Worm (Caenorhabditis elegans) whole organism, L1 larva: ENCODE measurements around the gene pigg-1.

Experiments used
- C16A3.4 ChIP-seq: fragments of 150-350 bp; optimal IDR thresholded peaks from 2 replicates; lab custom pipeline; 2014; ENCODE audit warnings: missing biosample characterization, missing genetic modification characterization
- C34B4.2 ChIP-seq: sonication (generic microtip); optimal IDR thresholded peaks from 2 replicates; lab custom pipeline; 2017; ENCODE audit warnings: mild to moderate bottlenecking, missing genetic modification characterization, missing compliant biosample characterization
- F16B12.6 ChIP-seq: fragments of 150-350 bp; optimal IDR thresholded peaks from 2 replicates; lab custom pipeline; 2014; ENCODE audit warnings: missing biosample characterization, missing genetic modification characterization
- aha-1 ChIP-seq: fragments of 150-350 bp; optimal IDR thresholded peaks from 2 replicates; lab custom pipeline; 2014; ENCODE audit warnings: missing biosample characterization, missing genetic modification characterization
- aly-2 ChIP-seq: fragments of 150-350 bp; optimal IDR thresholded peaks from 2 replicates; lab custom pipeline; 2014; ENCODE audit warnings: missing biosample characterization, missing genetic modification characterization
- ama-1 ChIP-seq: fragments of 150-350 bp; optimal IDR thresholded peaks from 2 replicates; lab custom pipeline; 2014
- blmp-1 ChIP-seq: fragments of 150-350 bp; optimal IDR thresholded peaks from 2 replicates; lab custom pipeline; 2014; ENCODE audit warnings: missing biosample characterization, missing genetic modification characterization
- ceh-8 ChIP-seq: fragments of 200-800 bp; sonication (Bioruptor generic); optimal IDR thresholded peaks from 2 replicates; lab custom pipeline; 2018; ENCODE audit warnings: mild to moderate bottlenecking, missing genetic modification characterization, moderate library complexity, missing compliant biosample characterization
- ceh-90 ChIP-seq: sonication (generic microtip); optimal IDR thresholded peaks from 2 replicates; lab custom pipeline; 2016; ENCODE audit warnings: missing genetic modification characterization, missing compliant biosample characterization
- ces-1 ChIP-seq: fragments of 150-350 bp; optimal IDR thresholded peaks from 2 replicates; lab custom pipeline; 2014; ENCODE audit warnings: missing biosample characterization, missing genetic modification reagents, missing genetic modification characterization
- dpl-1 ChIP-seq, 3 experiments: fragments of 150-350 bp in 2 of 3; sonication (generic microtip) in 1 of 3; optimal IDR thresholded peaks; 2 replicates each; lab custom pipeline; 2014 to 2017; ENCODE audit warnings: missing biosample characterization in 3 of 3, missing genetic modification characterization in 3 of 3, missing genetic modification reagents in 3 of 3
- dsc-1 ChIP-seq: sonication (generic microtip); optimal IDR thresholded peaks from 2 replicates; lab custom pipeline; 2016; ENCODE audit warnings: mild to moderate bottlenecking, missing genetic modification characterization, missing compliant biosample characterization
- elt-2 ChIP-seq: sonication (generic microtip); optimal IDR thresholded peaks from 2 replicates; lab custom pipeline; 2016; ENCODE audit warnings: missing genetic modification characterization, mild to moderate bottlenecking, inconsistent platforms, missing compliant biosample characterization, missing genetic modification reagents
- elt-3 ChIP-seq, 6 experiments: fragments of 150-350 bp in 1 of 6; sonication (generic microtip); optimal IDR thresholded peaks; 2 replicates each; lab custom pipeline; 2017 to 2018; ENCODE audit warnings: missing biosample characterization in 6 of 6, missing genetic modification characterization in 6 of 6, inconsistent platforms in 1 of 6
- ets-5 ChIP-seq: fragments of 200-800 bp; sonication (Bioruptor generic); IDR thresholded peaks from 2 replicates; pipeline ENCODE4 v1.3.6; 2022; ENCODE audit warnings: missing genetic modification characterization, missing compliant biosample characterization
- fkh-4 ChIP-seq: sonication (generic microtip); optimal IDR thresholded peaks from 2 replicates; lab custom pipeline; 2016; ENCODE audit warnings: missing compliant biosample characterization, missing genetic modification characterization, borderline replicate concordance
- fos-1 ChIP-seq: fragments of 150-350 bp; optimal IDR thresholded peaks from 2 replicates; lab custom pipeline; 2014; ENCODE audit warnings: missing biosample characterization, missing genetic modification characterization
- hlh-4 ChIP-seq: sonication (generic microtip); optimal IDR thresholded peaks from 2 replicates; lab custom pipeline; 2016; ENCODE audit warnings: mild to moderate bottlenecking, missing genetic modification characterization, missing compliant biosample characterization
- hpl-2 ChIP-seq: fragments of 150-350 bp; optimal IDR thresholded peaks from 2 replicates; lab custom pipeline; 2014; ENCODE audit warnings: missing biosample characterization, missing genetic modification reagents, missing genetic modification characterization
- jun-1 ChIP-seq: fragments of 150-350 bp; optimal IDR thresholded peaks from 2 replicates; lab custom pipeline; 2014; ENCODE audit warnings: missing biosample characterization, missing genetic modification reagents, missing genetic modification characterization
- lin-14 ChIP-seq: fragments of 200-800 bp; sonication (Bioruptor generic); optimal IDR thresholded peaks from 2 replicates; lab custom pipeline; 2018; ENCODE audit warnings: mild to moderate bottlenecking, missing genetic modification characterization, moderate library complexity, missing compliant biosample characterization
- lin-15B ChIP-seq: fragments of 150-350 bp; sonication (generic microtip); optimal IDR thresholded peaks from 3 replicates; lab custom pipeline; 2014; ENCODE audit warnings: missing biosample characterization, missing genetic modification characterization
- lin-35 ChIP-seq, 2 experiments: fragments of 150-350 bp; optimal IDR thresholded peaks; 2 replicates each; lab custom pipeline; 2014; ENCODE audit warnings: missing biosample characterization in 2 of 2, missing genetic modification characterization in 2 of 2, missing genetic modification reagents in 2 of 2
- lsy-2 ChIP-seq, 2 experiments: fragments of 150-350 bp; optimal IDR thresholded peaks; 2 replicates each; lab custom pipeline; 2014; ENCODE audit warnings: missing biosample characterization in 2 of 2, missing genetic modification characterization in 2 of 2
- mdl-1 ChIP-seq, 2 experiments: fragments of 150-350 bp; optimal IDR thresholded peaks; 2 replicates each; lab custom pipeline; 2014 to 2017; ENCODE audit warnings: missing biosample characterization in 2 of 2, missing genetic modification characterization in 2 of 2, inconsistent platforms in 1 of 2
- mep-1 ChIP-seq: fragments of 150-350 bp; optimal IDR thresholded peaks from 2 replicates; lab custom pipeline; 2014; ENCODE audit warnings: missing biosample characterization, missing genetic modification characterization
- nhr-19 ChIP-seq: fragments of 200-800 bp; sonication (Bioruptor generic); conservative IDR thresholded peaks from 2 replicates; pipeline ENCODE4 v1.3.6; 2022; ENCODE audit warnings: missing genetic modification characterization, missing compliant biosample characterization
- nhr-28 ChIP-seq: fragments of 150-350 bp; optimal IDR thresholded peaks from 2 replicates; lab custom pipeline; 2014; ENCODE audit warnings: missing biosample characterization, missing genetic modification characterization
- nhr-71 ChIP-seq: sonication (generic microtip); optimal IDR thresholded peaks from 2 replicates; lab custom pipeline; 2016; ENCODE audit warnings: mild to moderate bottlenecking, missing genetic modification characterization, moderate library complexity, missing compliant biosample characterization
- nhr-84 ChIP-seq: sonication (generic microtip); optimal IDR thresholded peaks from 2 replicates; lab custom pipeline; 2017; ENCODE audit warnings: missing biosample characterization, missing genetic modification characterization
- pqm-1 ChIP-seq: sonication (generic microtip); optimal IDR thresholded peaks from 3 replicates; lab custom pipeline; 2017; ENCODE audit warnings: missing biosample characterization, missing genetic modification characterization
- snpc-4 ChIP-seq: fragments of 150-350 bp; optimal IDR thresholded peaks from 2 replicates; lab custom pipeline; 2014; ENCODE audit warnings: missing biosample characterization, missing genetic modification characterization
- sptf-1 ChIP-seq: fragments of 150-350 bp; optimal IDR thresholded peaks from 2 replicates; lab custom pipeline; 2014; ENCODE audit warnings: missing biosample characterization, missing genetic modification characterization
- sup-37 ChIP-seq: fragments of 200-800 bp; sonication (Bioruptor generic); optimal IDR thresholded peaks from 2 replicates; lab custom pipeline; 2018; ENCODE audit warnings: mild to moderate bottlenecking, missing genetic modification characterization, missing compliant biosample characterization
- tbx-2 ChIP-seq: sonication (generic microtip); optimal IDR thresholded peaks from 2 replicates; lab custom pipeline; 2016; ENCODE audit warnings: missing genetic modification characterization, missing compliant biosample characterization
- unc-86 ChIP-seq: sonication (generic microtip); optimal IDR thresholded peaks from 2 replicates; lab custom pipeline; 2016; ENCODE audit warnings: missing genetic modification characterization, missing compliant biosample characterization
- unc-98 ChIP-seq: fragments of 200-800 bp; sonication (Bioruptor generic); IDR thresholded peaks from 2 replicates; pipeline ENCODE4 v1.3.6; 2022; ENCODE audit warnings: missing genetic modification characterization, missing compliant biosample characterization
- vab-15 ChIP-seq: sonication (generic microtip); optimal IDR thresholded peaks from 2 replicates; lab custom pipeline; 2017; ENCODE audit warnings: missing genotype, mild to moderate bottlenecking, missing genetic modification characterization, missing compliant biosample characterization
- xbp-1 ChIP-seq: sonication (generic microtip); optimal IDR thresholded peaks from 2 replicates; lab custom pipeline; 2016; ENCODE audit warnings: missing genetic modification characterization, missing compliant biosample characterization
- zag-1 ChIP-seq: fragments of 150-350 bp; optimal IDR thresholded peaks from 2 replicates; lab custom pipeline; 2014; ENCODE audit warnings: missing biosample characterization, missing genetic modification characterization

The pigg-1 gene

ce11 chrII:8599214-8599613, 851 bp downstream of the pigg-1 start, which contains the start of gene F28C6.5:
Gene F28C6.5, plus strand, starts transcription at chrII:8599514.
- TF ChIP-seq jun-1 (tag; lab: Kevin White, UChicago) (no peak), blmp-1 (peak; percentile 26), elt-3 (tag; optimal IDR thresholded peaks at IDR 0.05; lab: Kevin White, UChicago) (no peak), nhr-71 (tag; lab: Kevin White, UChicago) (no peak), fos-1 (tag; lab: Kevin White, UChicago) (no peak), aly-2 (tag; lab: Kevin White, UChicago) (no peak), pqm-1 (tag; lab: Kevin White, UChicago) (no peak), mep-1 (tag; lab: Kevin White, UChicago) (no peak), sptf-1 (tag; lab: Kevin White, UChicago) (no peak)

ce11 chrII:8593840-8594625, 6.0 kb downstream of the pigg-1 start, which contains the start of gene aptf-3:
Gene aptf-3, plus strand, starts transcription at chrII:8594190.
- no peak for TF ChIP-seq C34B4.2 (tag; lab: Kevin White, UChicago)
- no peak for TF ChIP-seq elt-2 (tag; lab: Kevin White, UChicago)
- no peak for TF ChIP-seq ceh-90 (tag; lab: Kevin White, UChicago)
- no peak for TF ChIP-seq unc-86
- no peak for TF ChIP-seq sup-37 (GFP tag; lab: Kevin White, UChicago)
- TF ChIP-seq vab-15 (tag; lab: Kevin White, UChicago), result no peak
- no peak for TF ChIP-seq mdl-1 (tag; optimal IDR thresholded peaks at IDR 0.05; lab: Kevin White, UChicago)
- TF ChIP-seq F16B12.6, result no peak
- TF ChIP-seq nhr-19 (GFP tag; lab: Robert Waterston, UW), result no peak
- no peak for TF ChIP-seq aha-1 (tag; lab: Kevin White, UChicago)
- TF ChIP-seq fkh-4 (tag; lab: Kevin White, UChicago), result no peak
- no peak for TF ChIP-seq tbx-2 (tag; lab: Kevin White, UChicago)
- no peak for TF ChIP-seq xbp-1 (tag; lab: Kevin White, UChicago)

- TF ChIP-seq ama-1 (lab: Kevin White, UChicago) (no peak), hpl-2 (GFP tag; lab: Kevin White, UChicago) (no peak), nhr-28 (tag; lab: Kevin White, UChicago) (no peak), sptf-1 (tag; lab: Kevin White, UChicago) (no peak), hlh-4 (tag; lab: Kevin White, UChicago) (no peak), nhr-84 (tag; lab: Kevin White, UChicago) (no peak), F16B12.6 (no peak)
Measured at ce11 chrII:8590684-8591083, 9.4 kb downstream of the pigg-1 start, which contains the start of gene aptf-4. Gene aptf-4, plus strand, starts transcription at chrII:8590984.

ce11 chrII:8589227-8589626, 10.8 kb downstream of the pigg-1 start:
- no peak for TF ChIP-seq pqm-1 (tag; lab: Kevin White, UChicago)
- TF ChIP-seq ces-1 (GFP tag; lab: Kevin White, UChicago), result peak; percentile 51
- TF ChIP-seq ets-5 (GFP tag; lab: Robert Waterston, UW), result no peak
- no peak for TF ChIP-seq snpc-4 (tag; lab: Kevin White, UChicago)
- TF ChIP-seq jun-1 (tag; lab: Kevin White, UChicago), result no peak
- TF ChIP-seq lin-14 (GFP tag; lab: Kevin White, UChicago), result peak; percentile 88
- TF ChIP-seq elt-3 (tag; optimal IDR thresholded peaks at IDR 0.05; lab: Kevin White, UChicago), result no peak
- peak; percentile 57 for TF ChIP-seq nhr-71 (tag; lab: Kevin White, UChicago)
- TF ChIP-seq lin-15B, result no peak
- TF ChIP-seq xbp-1 (tag; lab: Kevin White, UChicago), result no peak
- peak; percentile 77 for TF ChIP-seq ceh-8
- TF ChIP-seq zag-1 (tag; lab: Kevin White, UChicago), result peak; percentile 52
- TF ChIP-seq dpl-1 (GFP tag; optimal IDR thresholded peaks at IDR 0.05; lab: Kevin White, UChicago), result no peak
- TF ChIP-seq C16A3.4, result no peak
- peak in 1 of 2 experiments; percentile 10 for TF ChIP-seq lin-35 (GFP tag; optimal IDR thresholded peaks at IDR 0.05; lab: Kevin White, UChicago)
- TF ChIP-seq elt-2 (tag; lab: Kevin White, UChicago), result no peak
- peak; percentile 72 for TF ChIP-seq dsc-1 (tag; lab: Kevin White, UChicago)
- TF ChIP-seq lsy-2 (tag; optimal IDR thresholded peaks at IDR 0.05; lab: Kevin White, UChicago), result peak in 1 of 2 experiments; percentile 16
- TF ChIP-seq unc-98 (GFP tag; lab: Robert Waterston, UW), result no peak
- TF ChIP-seq unc-86, result peak; percentile 51
- TF ChIP-seq, all 84 proteins: peak for 9
